Fruit fly (Drosophila melanogaster) whole organism, embryonic: ENCODE data around the gene CG12951.

Experiments used
- Bdp1 ChIP-seq: fragments of 200-800 bp; sonication (Bioruptor generic); optimal IDR thresholded peaks from 3 replicates; lab custom pipeline; 2016; ENCODE audit warnings: missing biosample characterization, missing genetic modification characterization
- CG10366 ChIP-seq: fragments of 200-800 bp; sonication (Bioruptor generic); IDR thresholded peaks from 2 replicates; pipeline ENCODE4 v1.3.6; 2022; ENCODE audit warnings: missing biosample characterization, missing genetic modification characterization
- CG11247 ChIP-seq: fragments of 200-800 bp; sonication (Bioruptor generic); IDR thresholded peaks from 2 replicates; pipeline ENCODE4 v1.3.6; 2022; ENCODE audit warnings: missing biosample characterization, missing genetic modification characterization
- CG11560 ChIP-seq: fragments of 200-800 bp; sonication (Bioruptor generic); IDR thresholded peaks from 3 replicates; pipeline ENCODE4 v1.3.6; 2022; ENCODE audit warnings: missing biosample characterization, missing genetic modification characterization
- CG11696 ChIP-seq: fragments of 200-800 bp; sonication (Bioruptor generic); IDR thresholded peaks from 2 replicates; pipeline ENCODE4 v1.3.6; 2022; ENCODE audit warnings: missing biosample characterization, missing genetic modification characterization
- CG11723 ChIP-seq: fragments of 200-800 bp; sonication (Bioruptor generic); optimal IDR thresholded peaks from 2 replicates; lab custom pipeline; 2017; ENCODE audit warnings: missing biosample characterization, mild to moderate bottlenecking, missing genetic modification characterization
- CG14860 ChIP-seq: fragments of 200-800 bp; sonication (Bioruptor generic); IDR thresholded peaks from 3 replicates; pipeline ENCODE4 v1.3.6; 2022; ENCODE audit warnings: missing biosample characterization, missing genetic modification characterization; ENCODE audit not compliant: partially characterized antibody
- CG14965 ChIP-seq: fragments of 200-800 bp; sonication (Bioruptor generic); optimal IDR thresholded peaks from 2 replicates; lab custom pipeline; 2016; ENCODE audit warnings: missing biosample characterization, missing genetic modification characterization, borderline replicate concordance
- CG1647 ChIP-seq: fragments of 200-800 bp; sonication (Bioruptor generic); optimal IDR thresholded peaks from 3 replicates; lab custom pipeline; 2016; ENCODE audit warnings: missing biosample characterization, missing genetic modification characterization
- CG17328 ChIP-seq: fragments of 200-800 bp; sonication (Bioruptor generic); IDR thresholded peaks from 2 replicates; pipeline ENCODE4 v1.3.6; 2022; ENCODE audit warnings: missing biosample characterization, missing genetic modification characterization
- CG1832 ChIP-seq: fragments of 200-800 bp; sonication (Bioruptor generic); optimal IDR thresholded peaks from 2 replicates; lab custom pipeline; 2017; ENCODE audit warnings: missing biosample characterization, mild to moderate bottlenecking, missing genetic modification characterization, inconsistent platforms
- CG33213 ChIP-seq: fragments of 200-800 bp; sonication (Bioruptor generic); optimal IDR thresholded peaks from 3 replicates; lab custom pipeline; 2016; ENCODE audit warnings: missing biosample characterization, missing genetic modification characterization
- CG3838 ChIP-seq: fragments of 200-800 bp; sonication (Bioruptor generic); optimal IDR thresholded peaks from 3 replicates; lab custom pipeline; 2016; ENCODE audit warnings: missing biosample characterization, missing genetic modification characterization
- CG4854 ChIP-seq: fragments of 200-800 bp; sonication (Bioruptor generic); optimal IDR thresholded peaks from 2 replicates; lab custom pipeline; 2016; ENCODE audit warnings: missing biosample characterization, missing genetic modification characterization, inconsistent platforms
- CG6175 ChIP-seq: fragments of 200-800 bp; sonication (Bioruptor generic); IDR thresholded peaks from 3 replicates; pipeline ENCODE4 v1.3.6; 2022; ENCODE audit warnings: missing biosample characterization, missing genetic modification characterization
- CG7357 ChIP-seq: fragments of 200-800 bp; sonication (Bioruptor generic); IDR thresholded peaks from 3 replicates; pipeline ENCODE4 v1.3.6; 2022; ENCODE audit warnings: missing biosample characterization, missing genetic modification characterization
- CG8359 ChIP-seq: fragments of 200-800 bp; sonication (Bioruptor generic); optimal IDR thresholded peaks from 2 replicates; lab custom pipeline; 2017; ENCODE audit warnings: missing biosample characterization, mild to moderate bottlenecking, missing genetic modification characterization, borderline replicate concordance
- CG8944 ChIP-seq: fragments of 200-800 bp; sonication (Bioruptor generic); optimal IDR thresholded peaks from 3 replicates; lab custom pipeline; 2016; ENCODE audit warnings: missing biosample characterization, missing genetic modification characterization
- D19A ChIP-seq: fragments of 200-800 bp; optimal IDR thresholded peaks from 3 replicates; lab custom pipeline; 2019; ENCODE audit warnings: missing biosample characterization, mild to moderate bottlenecking, missing genetic modification characterization, moderate library complexity
- Dbx ChIP-seq: fragments of 200-800 bp; sonication (Bioruptor generic); IDR thresholded peaks from 3 replicates; pipeline ENCODE4 v1.3.6; 2022; ENCODE audit warnings: missing biosample characterization, missing genetic modification characterization
- HmgZ ChIP-seq: fragments of 200-800 bp; sonication (Bioruptor generic); optimal IDR thresholded peaks from 2 replicates; lab custom pipeline; 2018; ENCODE audit warnings: missing biosample characterization, mild to moderate bottlenecking, missing genetic modification characterization
- Hr3 ChIP-seq: fragments of 200-800 bp; sonication (Bioruptor generic); optimal IDR thresholded peaks from 3 replicates; lab custom pipeline; 2016; ENCODE audit warnings: missing biosample characterization, missing genetic modification characterization
- Hr51 ChIP-seq, 2 experiments: fragments of 200-800 bp; sonication (Bioruptor generic); optimal IDR thresholded peaks; 2 replicates in 1 of 2; 3 replicates in 1 of 2; lab custom pipeline; 2016 to 2018; ENCODE audit warnings: missing biosample characterization in 2 of 2, missing genetic modification characterization in 2 of 2, mild to moderate bottlenecking in 1 of 2, moderate library complexity in 1 of 2
- MESR4 ChIP-seq: fragments of 200-800 bp; sonication (Bioruptor generic); optimal IDR thresholded peaks from 2 replicates; lab custom pipeline; 2018; ENCODE audit warnings: missing biosample characterization, mild to moderate bottlenecking, missing genetic modification characterization, moderate library complexity
- Mad ChIP-seq: fragments of 200-800 bp; sonication (Bioruptor generic); optimal IDR thresholded peaks from 2 replicates; lab custom pipeline; 2016; ENCODE audit warnings: missing biosample characterization, missing genetic modification characterization
- Meics ChIP-seq: fragments of 200-800 bp; sonication (Bioruptor generic); optimal IDR thresholded peaks from 2 replicates; lab custom pipeline; 2017; ENCODE audit warnings: missing biosample characterization, mild to moderate bottlenecking, missing genetic modification characterization
- NFAT ChIP-seq: fragments of 200-800 bp; sonication (Bioruptor generic); IDR thresholded peaks from 2 replicates; pipeline ENCODE4 v1.3.6; 2022; ENCODE audit warnings: missing biosample characterization, missing genetic modification characterization
- Optix ChIP-seq: fragments of 200-800 bp; sonication (Bioruptor generic); IDR thresholded peaks from 3 replicates; pipeline ENCODE4 v1.3.6; 2022; ENCODE audit warnings: missing biosample characterization, missing genetic modification characterization
- Scr ChIP-seq: fragments of 200-800 bp; sonication (Bioruptor generic); IDR thresholded peaks from 2 replicates; pipeline ENCODE4 v1.3.6; 2022; ENCODE audit warnings: missing biosample characterization, missing genetic modification characterization; ENCODE audit not compliant: partially characterized antibody
- ap ChIP-seq: fragments of 200-800 bp; sonication (Bioruptor generic); IDR thresholded peaks from 2 replicates; pipeline ENCODE4 v1.3.6; 2022; ENCODE audit warnings: missing biosample characterization, missing genetic modification characterization
- ato ChIP-seq: fragments of 200-800 bp; sonication (Bioruptor generic); IDR thresholded peaks from 2 replicates; pipeline ENCODE4 v1.3.6; 2022; ENCODE audit warnings: missing biosample characterization, missing genetic modification characterization; ENCODE audit not compliant: partially characterized antibody
- bsh ChIP-seq, 2 experiments: fragments of 200-800 bp; sonication (Bioruptor generic); optimal IDR thresholded peaks; 2 replicates each; lab custom pipeline; 2017 to 2018; ENCODE audit warnings: mild to moderate bottlenecking in 2 of 2, missing biosample characterization in 2 of 2, missing genetic modification characterization in 2 of 2, moderate library complexity in 1 of 2
- dmrt11E ChIP-seq: fragments of 200-800 bp; sonication (Bioruptor generic); optimal IDR thresholded peaks from 3 replicates; lab custom pipeline; 2018; ENCODE audit warnings: missing biosample characterization, mild to moderate bottlenecking, missing genetic modification characterization, moderate library complexity
- fd96Cb ChIP-seq: fragments of 200-800 bp; sonication (Bioruptor generic); optimal IDR thresholded peaks from 2 replicates; lab custom pipeline; 2018; ENCODE audit warnings: missing biosample characterization, mild to moderate bottlenecking, missing genetic modification characterization, moderate library complexity
- her ChIP-seq: fragments of 200-800 bp; sonication (Bioruptor generic); optimal IDR thresholded peaks from 2 replicates; lab custom pipeline; 2016; ENCODE audit warnings: missing biosample characterization, missing genetic modification characterization
- odd ChIP-seq: fragments of 200-800 bp; sonication (Bioruptor generic); optimal IDR thresholded peaks from 2 replicates; lab custom pipeline; 2017; ENCODE audit warnings: missing biosample characterization, mild to moderate bottlenecking, missing genetic modification characterization
- pan ChIP-seq, 4 experiments: fragments of >200 bp in 3 of 4; fragments of 200-800 bp in 1 of 4; sonication (Bioruptor generic) in 1 of 4; optimal IDR thresholded peaks in 3 of 4; IDR thresholded peaks in 1 of 4; 2 replicates each; pipeline versions ENCODE4 v1.3.6 to Lab custom; 2017 to 2022; ENCODE audit warnings: missing biosample characterization in 2 of 4, missing genetic modification characterization in 2 of 4, mixed read lengths in 1 of 4
- psq ChIP-seq: fragments of 200-800 bp; sonication (Bioruptor generic); optimal IDR thresholded peaks from 2 replicates; lab custom pipeline; 2017; ENCODE audit warnings: missing biosample characterization, missing genetic modification characterization
- sima ChIP-seq: fragments of 200-800 bp; sonication (Bioruptor generic); optimal IDR thresholded peaks from 2 replicates; lab custom pipeline; 2016; ENCODE audit warnings: missing biosample characterization, missing genetic modification characterization
- stc ChIP-seq: fragments of 200-800 bp; sonication (Bioruptor generic); IDR thresholded peaks from 2 replicates; pipeline ENCODE4 v1.3.6; 2022; ENCODE audit warnings: missing biosample characterization, missing genetic modification characterization
- tap ChIP-seq: fragments of 200-800 bp; optimal IDR thresholded peaks from 3 replicates; lab custom pipeline; 2019; ENCODE audit warnings: missing biosample characterization, mild to moderate bottlenecking, missing genetic modification characterization, moderate library complexity
- tio ChIP-seq: fragments of 200-800 bp; sonication (Bioruptor generic); optimal IDR thresholded peaks from 2 replicates; lab custom pipeline; 2017; ENCODE audit warnings: missing biosample characterization, missing genetic modification characterization, inconsistent platforms
- trh ChIP-seq: fragments of 200-800 bp; sonication (Bioruptor generic); optimal IDR thresholded peaks from 2 replicates; lab custom pipeline; 2016; ENCODE audit warnings: missing biosample characterization, missing genetic modification characterization
- vvl ChIP-seq: fragments of 200-800 bp; sonication (Bioruptor generic); IDR thresholded peaks from 2 replicates; pipeline ENCODE4 v1.3.6; 2022; ENCODE audit warnings: missing biosample characterization, missing genetic modification characterization
- wor ChIP-seq: fragments of 200-800 bp; sonication (Bioruptor generic); IDR thresholded peaks from 2 replicates; pipeline ENCODE4 v1.3.6; 2022; ENCODE audit warnings: missing biosample characterization, missing genetic modification characterization
- zen ChIP-seq: fragments of 200-800 bp; sonication (Bioruptor generic); optimal IDR thresholded peaks from 3 replicates; lab custom pipeline; 2018; ENCODE audit warnings: missing biosample characterization, mild to moderate bottlenecking, missing genetic modification characterization, moderate library complexity
- zen2 ChIP-seq: fragments of 200-800 bp; sonication (Bioruptor generic); IDR thresholded peaks from 3 replicates; pipeline ENCODE4 v1.3.6; 2022; ENCODE audit warnings: missing biosample characterization, missing genetic modification characterization; ENCODE audit not compliant: partially characterized antibody
- zfh1 ChIP-seq: fragments of 200-800 bp; sonication (Bioruptor generic); IDR thresholded peaks from 3 replicates; pipeline ENCODE4 v1.3.6; 2022; ENCODE audit warnings: missing biosample characterization, missing genetic modification characterization

Gene CG12951

DNA sequence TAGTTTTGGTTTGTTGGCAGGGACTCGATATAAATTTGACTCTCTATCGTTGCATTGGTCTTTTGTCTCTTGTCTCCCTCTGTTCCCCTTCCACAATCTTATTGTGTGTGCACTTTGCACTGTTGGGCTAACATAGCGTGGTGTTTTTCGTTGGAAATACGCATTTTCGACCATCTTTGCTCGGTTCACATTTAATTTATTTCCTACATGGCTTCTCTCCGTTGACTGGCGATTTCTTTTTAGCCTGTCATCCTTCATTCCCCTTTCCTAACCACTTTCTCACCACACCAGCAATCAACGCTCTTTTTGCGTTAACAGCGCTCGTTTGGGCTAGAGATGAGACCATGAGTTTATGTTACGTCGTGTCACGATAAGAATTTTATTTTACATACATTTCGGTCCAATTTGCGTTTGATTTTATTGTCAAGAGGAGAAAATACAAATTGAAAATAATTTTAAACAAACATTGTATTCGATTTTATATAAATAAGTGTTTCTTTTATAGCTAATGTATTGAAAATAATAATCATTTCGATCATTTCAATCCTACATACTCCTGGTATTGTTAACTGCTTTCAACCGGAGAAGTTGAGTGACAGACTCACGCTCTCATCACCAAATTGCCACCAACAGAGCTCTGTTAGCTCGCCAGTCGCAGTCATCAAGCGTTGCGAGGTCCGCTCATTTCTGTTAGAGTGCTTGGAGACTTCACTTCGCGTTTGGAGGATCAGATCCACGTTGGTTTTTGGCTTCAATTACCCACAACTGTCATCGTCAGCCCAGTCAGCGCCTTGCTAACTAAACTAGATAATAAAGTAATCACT lies 11.3 kb upstream of the CG12951 start (continued):
- peak; percentile 22 for TF ChIP-seq her (GFP tag; lab: Kevin White, UChicago)
- TF ChIP-seq Optix = no peak
- 0 out of 2 replicates have a peak, but pooled peaks have one; percentile 18 for TF ChIP-seq ato (GFP tag; lab: Robert Waterston, UW)
- TF ChIP-seq Bdp1 (GFP tag; lab: Kevin White, UChicago) = peak; percentile 30
- TF ChIP-seq CG17328 (GFP tag; lab: Robert Waterston, UW) = peak; percentile 38
- TF ChIP-seq CG8944 (GFP tag; lab: Kevin White, UChicago) = peak; percentile 27
- TF ChIP-seq CG6175 (GFP tag; lab: Robert Waterston, UW) = no peak
- TF ChIP-seq Hr51 (GFP tag; optimal IDR thresholded peaks at IDR 0.05; lab: Kevin White, UChicago) = peak; percentile 60 to 86
- no peak; the same call in 2 of the 3 replicates for TF ChIP-seq zen2 (GFP tag; lab: Robert Waterston, UW)
- TF ChIP-seq fd96Cb (tag; lab: Kevin White, UChicago) = peak; percentile 55
- peak; percentile 43; the same call in 1 of the 3 replicates for TF ChIP-seq CG7357
- peak; percentile 80 for TF ChIP-seq NFAT (GFP tag; lab: Robert Waterston, UW)
- peak; percentile 79 for TF ChIP-seq HmgZ (tag; lab: Kevin White, UChicago)
- TF ChIP-seq tap (tag; lab: Kevin White, UChicago) = peak; percentile 77
- TF ChIP-seq ap (GFP tag; lab: Robert Waterston, UW) = no peak
- TF ChIP-seq tio (GFP tag; lab: Kevin White, UChicago) = peak; percentile 43
- peak; percentile 46; the same call in 1 of the 2 replicates for TF ChIP-seq CG11247 (GFP tag; lab: Robert Waterston, UW)
- no peak for TF ChIP-seq CG1647 (GFP tag; lab: Kevin White, UChicago)
- TF ChIP-seq psq = peak; percentile 59
- TF ChIP-seq dmrt11E (tag; lab: Kevin White, UChicago) = peak; percentile 61
- peak; percentile 37 for TF ChIP-seq MESR4 (GFP tag; lab: Kevin White, UChicago)
- no peak for TF ChIP-seq CG14965 (GFP tag; lab: Kevin White, UChicago)
- TF ChIP-seq sima (GFP tag; lab: Kevin White, UChicago) = no peak
- peak; percentile 90 for TF ChIP-seq CG14860 (GFP tag; lab: Robert Waterston, UW)
- TF ChIP-seq Mad (GFP tag; lab: Kevin White, UChicago) = peak; percentile 58
- peak; percentile 34 for TF ChIP-seq CG3838
- no peak for TF ChIP-seq pan (optimal IDR thresholded peaks at IDR 0.05; lab: Kevin White, UChicago)
- peak in 1 of 2 experiments; percentile 69 for TF ChIP-seq pan (GFP tag; optimal IDR thresholded peaks at IDR 0.05 in 1 of 2, IDR thresholded peaks at IDR 0.05 in 1 of 2)
- peak in 1 of 2 experiments; percentile 68 for TF ChIP-seq bsh (GFP tag; optimal IDR thresholded peaks at IDR 0.05; lab: Kevin White, UChicago)
- TF ChIP-seq CG10366 = peak; percentile 57; the same call in 1 of the 2 replicates
- peak; percentile 56; the same call in 1 of the 2 replicates for TF ChIP-seq stc (GFP tag; lab: Robert Waterston, UW)
- peak; percentile 64 for TF ChIP-seq CG8359 (GFP tag; lab: Kevin White, UChicago)
- TF ChIP-seq CG11723 (GFP tag; lab: Kevin White, UChicago) = peak; percentile 71
- no peak for TF ChIP-seq CG11560 (tag; lab: Robert Waterston, UW)
- no peak for TF ChIP-seq CG11696 (GFP tag; lab: Robert Waterston, UW)
- TF ChIP-seq Dbx (GFP tag; lab: Robert Waterston, UW) = peak; percentile 71
- peak; percentile 65; the same call in 2 of the 3 replicates for TF ChIP-seq zfh1 (GFP tag; lab: Robert Waterston, UW)
- TF ChIP-seq trh (GFP tag; lab: Kevin White, UChicago) = peak; percentile 0
- TF ChIP-seq CG1832 (GFP tag; lab: Kevin White, UChicago) = no peak
- peak; percentile 97 for TF ChIP-seq Scr (GFP tag; lab: Robert Waterston, UW)
- TF ChIP-seq Hr3 (GFP tag; lab: Kevin White, UChicago) = peak; percentile 63
- peak; percentile 69 for TF ChIP-seq zen (tag; lab: Kevin White, UChicago)
- peak; percentile 68 for TF ChIP-seq D19A (tag; lab: Kevin White, UChicago)
- peak; percentile 61 for TF ChIP-seq vvl (GFP tag; lab: Robert Waterston, UW)
- peak; percentile 59 for TF ChIP-seq CG4854 (GFP tag; lab: Kevin White, UChicago)
- peak; percentile 78 for TF ChIP-seq odd
- TF ChIP-seq Meics (GFP tag; lab: Kevin White, UChicago) = peak; percentile 90
- peak; percentile 53 for TF ChIP-seq CG33213
- no peak for TF ChIP-seq wor
